Fruit fly (Drosophila melanogaster): ENCODE measurements around the gene nyo.

dm6 chr3R:31608030-31608429 is 65.2 kb downstream of the nyo start:
- TF ChIP-seq insv (optimal IDR thresholded peaks at IDR 0.05) (no peak), psq (optimal IDR thresholded peaks at IDR 0.05) (no peak), Sin3A (optimal IDR thresholded peaks at IDR 0.05) (no peak), ttk (optimal IDR thresholded peaks at IDR 0.05) (no peak)
